Fruit fly (Drosophila melanogaster) Kc167 (cell line): ENCODE data around the gene dls.

Experiments used
- psq ChIP-seq: fragments of >200 bp; optimal IDR thresholded peaks from 2 replicates; lab custom pipeline; 2017; ENCODE audit warnings: missing external identifiers
- ttk ChIP-seq: sonication (Bioruptor generic); optimal IDR thresholded peaks from 2 replicates; lab custom pipeline; 2017; ENCODE audit warnings: missing external identifiers

DNA sequence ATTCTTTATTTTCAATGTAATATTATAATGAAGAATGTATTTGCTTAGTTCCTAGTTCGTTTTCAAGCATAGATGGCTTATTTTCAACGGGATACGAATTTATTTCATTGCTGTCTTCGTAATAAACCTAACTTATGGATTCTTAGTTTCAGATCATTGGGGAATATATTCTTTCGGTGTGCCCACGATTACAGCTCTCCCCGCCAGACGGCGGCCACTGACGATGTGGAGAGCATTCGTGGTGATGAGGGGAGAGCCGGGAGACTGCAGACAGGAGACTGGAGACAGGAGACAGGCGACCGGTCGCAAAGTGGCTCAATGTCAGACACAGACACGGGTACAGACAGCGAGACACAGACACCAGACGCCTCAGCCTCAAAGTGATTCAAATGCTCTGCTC, 23.8 kb upstream of the dls start:
- TF ChIP-seq ttk (no peak), psq (lab: Kevin White, UChicago) (no peak)
